Worm (Caenorhabditis elegans) whole organism, midembryonic: Measurements from ENCODE around the gene fbxb-104.

Experiments
- klf-2 ChIP-seq: fragments of 200-800 bp; sonication (Bioruptor generic); conservative IDR thresholded peaks from 2 replicates; pipeline ENCODE4 v1.3.6; 2022; ENCODE audit warnings: missing genetic modification reagents, missing genetic modification characterization, missing compliant biosample characterization
- ref-1 ChIP-seq: fragments of 200-800 bp; sonication (Bioruptor generic); conservative IDR thresholded peaks from 2 replicates; pipeline ENCODE4 v1.3.6; 2022; ENCODE audit warnings: missing genetic modification reagents, missing genetic modification characterization, missing compliant biosample characterization

DNA sequence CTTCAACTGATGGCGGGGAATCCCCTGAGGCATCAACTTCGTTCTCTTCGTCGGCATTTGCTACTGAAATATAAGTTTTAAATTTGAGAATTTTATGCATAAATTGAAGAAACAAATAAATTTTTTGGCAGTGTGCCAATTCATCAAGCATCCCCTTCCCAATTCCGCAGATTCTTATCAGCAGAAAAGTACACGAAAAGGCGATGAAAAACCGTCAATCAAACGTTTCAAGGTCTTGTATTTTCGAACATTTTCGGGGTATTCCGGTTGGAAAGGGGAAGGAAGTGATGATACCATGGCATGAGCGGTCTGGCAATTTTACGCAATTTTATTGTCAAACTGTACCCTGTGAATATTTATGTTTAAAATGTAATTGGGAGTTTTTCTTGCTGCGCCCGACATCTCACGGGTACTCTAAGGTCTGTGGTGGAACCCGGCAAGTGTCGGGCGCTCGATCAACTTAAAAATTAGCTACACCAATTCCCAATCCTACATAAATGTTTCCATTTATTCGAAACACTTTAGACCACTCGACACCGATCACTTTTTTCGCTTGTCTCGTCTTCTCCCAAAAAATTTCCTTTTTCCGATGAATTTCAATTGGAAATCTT is 42.1 kb downstream of the fbxb-104 start:
- no peak for TF ChIP-seq klf-2
- TF ChIP-seq ref-1 (GFP tag; lab: Robert Waterston, UW), result no peak
